Worm (Caenorhabditis elegans): ENCODE results near the gene sqt-1.

ce11 chrII:11347878-11348556 is 10.4 kb upstream of the sqt-1 start, which contains the start of the genes B0491.6 and pigm-1:
- TF ChIP-seq B0035.1 (tag; optimal IDR thresholded peaks at IDR 0.05) = no peak
- no peak for TF ChIP-seq Y67H2A.10 (GFP tag; conservative IDR thresholded peaks at IDR 0.05)
- 0 out of 2 replicates have a peak, but pooled peaks have one; percentile 16 for TF ChIP-seq pbrm-1 (GFP tag; IDR thresholded peaks at IDR 0.05)
- no peak for TF ChIP-seq Y53F4B.3 (GFP tag; IDR thresholded peaks at IDR 0.05)

Data from whole organism, young adult.